Worm (Caenorhabditis elegans): ENCODE data around the gene egl-15.

Gene egl-15

DNA sequence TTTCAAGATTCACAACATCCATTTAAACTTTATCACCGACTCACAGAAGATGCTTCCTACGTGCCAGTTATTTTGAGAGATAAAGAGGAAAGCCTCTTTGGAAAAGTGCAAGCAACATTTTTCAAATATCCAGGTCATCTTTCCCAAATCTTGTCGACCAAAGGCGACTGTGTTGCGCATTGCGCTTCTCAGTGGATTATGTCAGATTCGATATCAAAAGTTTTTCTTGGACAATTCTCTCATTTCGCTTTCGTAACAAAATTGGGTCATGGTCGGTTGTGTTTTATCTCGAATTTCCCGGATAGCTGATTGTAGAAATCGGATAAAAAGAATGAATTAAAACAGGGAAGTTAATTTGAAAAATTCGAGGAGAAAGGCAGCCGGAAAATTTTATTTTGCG is 51.1 kb downstream of the egl-15 start:
- TF ChIP-seq npax-4 (tag; optimal IDR thresholded peaks at IDR 0.05) = no peak

DNA sequence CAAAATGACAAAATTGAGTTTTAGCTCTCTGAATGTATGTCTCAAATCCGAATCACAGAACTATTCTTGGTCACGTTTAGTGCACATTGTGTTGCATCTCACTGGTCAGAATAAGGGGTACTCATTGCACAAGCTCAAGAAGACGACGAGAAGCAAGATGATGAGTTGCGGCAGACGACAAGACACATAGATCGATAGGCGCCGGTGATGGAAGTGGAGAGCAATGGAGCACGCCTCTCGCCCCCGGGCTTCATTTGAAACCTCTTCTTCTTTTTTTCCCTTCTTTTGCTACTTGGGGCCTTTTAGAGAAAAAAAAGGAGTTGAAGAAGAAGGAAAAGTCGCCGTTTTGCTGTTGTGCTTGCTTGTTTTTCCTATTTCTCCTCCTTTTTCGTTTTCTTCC is 52.1 kb downstream of the egl-15 start, which contains the start of gene apt-9:
Gene apt-9 (plus strand): TSS at position 194 of the 400 bp plus-strand sequence.
- TF ChIP-seq gmeb-2 (tag; optimal IDR thresholded peaks at IDR 0.05) = no peak
- peak; percentile 3 for TF ChIP-seq ceh-14 (tag; optimal IDR thresholded peaks at IDR 0.05)
- peak; percentile 65 for TF ChIP-seq ceh-48 (tag; optimal IDR thresholded peaks at IDR 0.05)
- peak; percentile 10 for TF ChIP-seq ceh-31 (tag; optimal IDR thresholded peaks at IDR 0.05)
- peak; percentile 43 for TF ChIP-seq unc-42 (tag; optimal IDR thresholded peaks at IDR 0.05)

ce11 chrX:11072701-11073100 is 56.5 kb downstream of the egl-15 start:
- TF ChIP-seq elt-2 (tag; optimal IDR thresholded peaks at IDR 0.05) (no peak), ceh-48 (tag; optimal IDR thresholded peaks at IDR 0.05) (no peak), syd-9 (tag; optimal IDR thresholded peaks at IDR 0.05) (no peak), ceh-2 (tag; optimal IDR thresholded peaks at IDR 0.05) (no peak), ttx-3 (tag; optimal IDR thresholded peaks at IDR 0.05) (no peak), ceh-14 (tag; optimal IDR thresholded peaks at IDR 0.05) (no peak), ceh-45 (GFP tag; IDR thresholded peaks at IDR 0.05) (no peak), sox-4 (tag; optimal IDR thresholded peaks at IDR 0.05) (no peak), ceh-19 (GFP tag; optimal IDR thresholded peaks at IDR 0.05) (no peak), sdc-2 (tag; optimal IDR thresholded peaks at IDR 0.05) (no peak), ceh-31 (tag; optimal IDR thresholded peaks at IDR 0.05) (no peak), zip-5 (tag; optimal IDR thresholded peaks at IDR 0.05) (no peak), pha-4 (tag; optimal IDR thresholded peaks at IDR 0.05) (no peak), dve-1 (tag; optimal IDR thresholded peaks at IDR 0.05) (no peak), ztf-16 (tag; optimal IDR thresholded peaks at IDR 0.05) (no peak)

Measured in whole organism, late embryonic.